Fruit fly (Drosophila melanogaster) whole organism: ENCODE data around the gene MBD-like.

Source experiments
- CG8478 ChIP-seq: fragments of >200 bp; optimal IDR thresholded peaks from 2 replicates; lab custom pipeline; 2018; ENCODE audit warnings: inconsistent platforms
- Dll ChIP-seq: fragments of >200 bp; optimal IDR thresholded peaks from 2 replicates; lab custom pipeline; 2017
- EcR ChIP-seq, 2 experiments: fragments of >200 bp; optimal IDR thresholded peaks; 2 replicates each; lab custom pipeline; 2017; ENCODE audit warnings: missing biosample characterization in 2 of 2, missing genetic modification characterization in 2 of 2, missing genetic modification reagents in 2 of 2
- pan ChIP-seq: fragments of >200 bp; optimal IDR thresholded peaks from 2 replicates; lab custom pipeline; 2017
- psq ChIP-seq: fragments of >200 bp; optimal IDR thresholded peaks from 2 replicates; lab custom pipeline; 2017
- usp ChIP-seq: fragments of >200 bp; optimal IDR thresholded peaks from 2 replicates; lab custom pipeline; 2017; ENCODE audit warnings: missing biosample characterization, missing genetic modification characterization, mixed read lengths

Gene MBD-like

DNA sequence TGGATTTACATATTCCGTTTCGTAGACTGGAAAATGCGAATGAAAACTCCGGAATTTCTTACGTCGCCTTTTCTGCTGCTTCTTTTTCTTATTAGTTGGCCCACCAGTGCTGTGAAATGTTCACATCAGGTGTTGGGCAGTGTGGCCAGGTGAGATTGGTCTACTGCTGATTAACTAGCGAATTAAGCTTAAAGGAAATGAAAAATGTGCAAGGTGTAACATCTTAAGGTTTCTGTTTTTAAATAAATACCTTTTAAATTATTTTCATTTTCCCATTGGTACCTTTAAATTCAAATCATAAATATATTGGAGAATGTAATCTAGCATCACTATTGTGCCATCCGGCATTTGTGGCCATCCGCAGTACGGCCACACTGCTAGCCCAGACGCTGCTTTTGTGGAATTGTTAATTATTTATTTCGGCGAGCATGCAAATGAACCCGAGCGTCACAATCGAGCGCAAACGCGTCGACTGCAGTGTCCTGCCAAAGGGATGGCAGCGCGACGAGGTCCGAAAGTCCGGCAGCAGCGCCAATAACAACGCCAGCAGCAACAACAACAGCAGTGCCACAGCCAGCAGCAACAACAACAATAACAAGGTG is at the start of gene MBD-like, which contains the start of gene AP-1mu:
TSS of gene MBD-like (plus strand) at position 348 of the 602 bp plus-strand sequence.
TSS of gene AP-1mu (minus strand) at position 113 of the 602 bp plus-strand sequence.
- TF ChIP-seq usp (GFP tag; lab: Kevin White, UChicago) (no peak), EcR (GFP tag; optimal IDR thresholded peaks at IDR 0.05; lab: Kevin White, UChicago) (no peak), Dll (lab: Kevin White, UChicago) (no peak), pan (lab: Kevin White, UChicago) (no peak), CG8478 (lab: Kevin White, UChicago) (no peak), psq (lab: Kevin White, UChicago) (no peak)

DNA sequence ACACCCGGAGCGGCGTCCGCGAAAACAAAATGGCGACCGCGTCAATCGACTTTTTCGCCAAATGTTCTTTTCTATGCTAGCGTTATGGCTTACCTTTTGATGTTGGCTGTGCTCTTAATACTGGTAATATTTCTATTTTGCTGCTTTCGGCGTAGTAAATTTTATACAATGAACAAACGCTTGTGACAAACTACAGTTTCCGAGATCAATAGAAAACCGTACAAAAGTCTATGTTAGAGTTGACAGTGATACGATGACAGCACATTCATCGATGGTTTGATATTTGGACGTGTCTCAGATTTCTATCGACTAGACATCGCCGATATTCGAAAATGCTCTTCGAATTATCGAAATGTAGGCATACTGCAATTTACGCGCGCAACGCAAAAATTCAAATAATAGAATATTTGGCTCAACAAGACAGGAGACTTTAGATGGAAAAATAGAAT is 49.5 kb upstream of the MBD-like start, which contains the start of gene rump:
TSS of gene rump (minus strand) at position 255 of the 449 bp plus-strand sequence.
- TF ChIP-seq psq (lab: Kevin White, UChicago) = no peak
- TF ChIP-seq Dll (lab: Kevin White, UChicago) = no peak
- no peak for TF ChIP-seq usp (GFP tag; lab: Kevin White, UChicago)
- TF ChIP-seq EcR (GFP tag; optimal IDR thresholded peaks at IDR 0.05; lab: Kevin White, UChicago) = no peak
- no peak for TF ChIP-seq pan (lab: Kevin White, UChicago)
- no peak for TF ChIP-seq CG8478 (lab: Kevin White, UChicago)

DNA sequence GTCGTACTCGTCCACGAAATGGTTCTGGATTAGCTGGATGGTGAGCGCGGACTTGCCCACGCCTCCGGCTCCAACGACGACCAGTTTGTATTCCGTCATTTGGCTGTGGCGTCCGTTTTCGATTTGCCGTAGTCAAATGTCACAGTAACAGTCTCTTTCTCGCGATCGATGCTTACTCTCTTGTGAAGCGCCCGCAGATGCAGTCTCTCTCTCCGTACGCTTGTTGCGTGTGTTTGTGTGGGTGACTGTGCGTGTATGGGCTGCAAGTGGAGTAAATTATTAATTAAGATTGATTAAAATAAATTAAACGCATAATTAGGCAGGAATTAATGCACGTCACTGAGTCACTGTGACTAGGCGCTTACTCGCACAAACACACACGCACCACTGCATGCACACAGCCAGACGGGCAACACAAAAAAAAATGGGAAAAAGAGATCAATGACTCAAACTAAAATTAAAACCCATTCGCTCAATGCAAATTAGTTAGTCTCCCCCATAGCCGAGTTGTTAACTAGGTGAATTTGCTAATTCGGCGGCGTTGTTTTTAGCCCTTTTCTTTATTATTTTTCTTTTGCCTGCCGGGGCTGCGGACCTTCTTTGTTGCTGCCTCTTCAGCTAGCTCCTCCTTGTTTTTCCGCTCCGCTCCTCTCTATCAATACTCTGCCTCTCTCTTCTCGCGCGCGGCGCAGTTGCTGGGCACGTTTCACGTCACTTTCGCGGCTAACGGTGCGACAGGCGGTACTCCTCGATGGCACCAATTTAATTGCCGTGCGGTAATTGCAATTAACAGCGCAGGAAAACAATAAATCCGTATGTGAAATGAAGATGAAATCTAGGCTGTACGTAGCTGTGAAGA is 47.1 kb upstream of the MBD-like start:
- TF ChIP-seq Dll (lab: Kevin White, UChicago) = peak; percentile 61
- peak in 1 of 2 experiments; percentile 12 for TF ChIP-seq EcR (GFP tag; optimal IDR thresholded peaks at IDR 0.05; lab: Kevin White, UChicago)
- no peak for TF ChIP-seq psq (lab: Kevin White, UChicago)
- no peak for TF ChIP-seq CG8478 (lab: Kevin White, UChicago)

DNA sequence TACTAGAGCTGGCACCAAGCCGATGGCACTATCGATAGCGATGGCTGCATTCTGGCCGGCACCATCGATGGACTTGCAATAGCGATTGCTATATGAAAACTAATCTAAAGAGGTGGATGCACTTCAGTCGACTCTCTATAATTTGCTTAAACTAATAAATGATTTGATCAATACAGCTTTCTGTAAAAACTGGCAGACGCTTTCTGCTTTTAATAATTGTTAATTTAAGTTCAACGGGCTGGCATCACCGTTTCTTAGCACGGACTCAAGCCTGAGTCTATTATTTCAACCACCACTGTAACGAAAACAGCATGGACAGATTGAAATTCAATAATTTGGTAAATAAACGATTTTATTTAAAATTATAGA is 46.5 kb upstream of the MBD-like start, which contains the start of the genes Ras85D and Rlb1:
TSS of gene Ras85D (minus strand) at position 16 of the 369 bp plus-strand sequence.
TSS of gene Rlb1 (plus strand) at position 276 of the 369 bp plus-strand sequence.
- TF ChIP-seq Dll (lab: Kevin White, UChicago) (no peak), psq (lab: Kevin White, UChicago) (no peak), CG8478 (lab: Kevin White, UChicago) (no peak), pan (lab: Kevin White, UChicago) (no peak), EcR (GFP tag; optimal IDR thresholded peaks at IDR 0.05; lab: Kevin White, UChicago) (no peak), usp (GFP tag; lab: Kevin White, UChicago) (no peak)

DNA sequence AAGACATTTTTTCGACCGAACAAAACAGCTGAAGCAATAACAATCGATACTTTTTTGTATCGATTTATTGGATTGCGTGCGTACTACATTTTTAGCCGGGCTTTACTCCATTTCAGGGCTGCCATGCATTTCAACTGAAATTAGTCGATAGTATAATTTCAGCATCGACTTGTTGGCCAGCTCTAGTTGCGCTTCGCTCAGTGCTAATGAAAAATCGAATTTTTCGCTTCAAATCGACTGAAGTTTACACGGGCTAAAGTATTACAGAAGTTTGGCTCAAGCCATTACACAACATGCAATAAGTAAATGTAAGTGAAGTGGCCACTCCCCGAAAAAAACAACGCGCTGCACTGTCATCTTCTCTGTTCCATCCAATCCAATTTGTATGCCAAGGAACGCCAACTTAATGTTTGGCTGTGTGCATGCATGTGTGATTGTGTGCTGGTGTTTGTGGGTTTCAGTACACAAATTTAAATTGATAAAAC is 43.7 kb upstream of the MBD-like start, which contains the start of the genes mRpL47, CG8176 and Kdm3:
TSS of gene mRpL47 (minus strand) at position 49 of the 485 bp plus-strand sequence.
TSS of gene CG8176 (plus strand) at position 148 of the 485 bp plus-strand sequence.
TSS of gene Kdm3 (plus strand) at position 148 of the 485 bp plus-strand sequence.
- TF ChIP-seq CG8478 (lab: Kevin White, UChicago) = no peak
- TF ChIP-seq usp (GFP tag; lab: Kevin White, UChicago) = no peak
- TF ChIP-seq EcR (GFP tag; optimal IDR thresholded peaks at IDR 0.05; lab: Kevin White, UChicago) = no peak
- TF ChIP-seq pan (lab: Kevin White, UChicago) = no peak
- TF ChIP-seq Dll (lab: Kevin White, UChicago) = no peak
- TF ChIP-seq psq (lab: Kevin White, UChicago) = no peak

DNA sequence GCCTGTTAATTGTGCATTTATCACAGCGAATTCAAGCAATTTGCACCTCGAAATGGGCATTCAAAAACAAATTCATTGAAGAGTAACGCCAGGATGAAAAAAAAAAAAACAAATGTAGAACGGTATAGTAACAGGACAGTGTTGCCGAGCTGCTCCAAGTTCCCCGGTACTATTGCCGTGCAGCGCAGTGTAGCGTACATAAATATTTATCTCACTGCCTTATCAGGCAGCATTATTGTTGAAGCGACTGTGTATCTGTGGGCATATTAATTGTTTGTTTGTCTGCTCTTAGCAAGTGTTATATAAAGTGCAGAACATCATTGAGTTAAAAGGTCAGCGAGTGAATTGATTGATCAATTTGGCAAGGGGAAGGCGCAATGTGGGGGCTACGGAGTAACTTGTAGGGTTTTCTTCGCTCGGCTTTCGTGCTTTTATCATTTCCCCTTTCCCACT is 43.1 kb upstream of the MBD-like start:
- TF ChIP-seq Dll (lab: Kevin White, UChicago) = no peak
- no peak for TF ChIP-seq usp (GFP tag; lab: Kevin White, UChicago)
- no peak for TF ChIP-seq EcR (GFP tag; optimal IDR thresholded peaks at IDR 0.05; lab: Kevin White, UChicago)
- no peak for TF ChIP-seq psq (lab: Kevin White, UChicago)
- TF ChIP-seq pan (lab: Kevin White, UChicago) = no peak

DNA sequence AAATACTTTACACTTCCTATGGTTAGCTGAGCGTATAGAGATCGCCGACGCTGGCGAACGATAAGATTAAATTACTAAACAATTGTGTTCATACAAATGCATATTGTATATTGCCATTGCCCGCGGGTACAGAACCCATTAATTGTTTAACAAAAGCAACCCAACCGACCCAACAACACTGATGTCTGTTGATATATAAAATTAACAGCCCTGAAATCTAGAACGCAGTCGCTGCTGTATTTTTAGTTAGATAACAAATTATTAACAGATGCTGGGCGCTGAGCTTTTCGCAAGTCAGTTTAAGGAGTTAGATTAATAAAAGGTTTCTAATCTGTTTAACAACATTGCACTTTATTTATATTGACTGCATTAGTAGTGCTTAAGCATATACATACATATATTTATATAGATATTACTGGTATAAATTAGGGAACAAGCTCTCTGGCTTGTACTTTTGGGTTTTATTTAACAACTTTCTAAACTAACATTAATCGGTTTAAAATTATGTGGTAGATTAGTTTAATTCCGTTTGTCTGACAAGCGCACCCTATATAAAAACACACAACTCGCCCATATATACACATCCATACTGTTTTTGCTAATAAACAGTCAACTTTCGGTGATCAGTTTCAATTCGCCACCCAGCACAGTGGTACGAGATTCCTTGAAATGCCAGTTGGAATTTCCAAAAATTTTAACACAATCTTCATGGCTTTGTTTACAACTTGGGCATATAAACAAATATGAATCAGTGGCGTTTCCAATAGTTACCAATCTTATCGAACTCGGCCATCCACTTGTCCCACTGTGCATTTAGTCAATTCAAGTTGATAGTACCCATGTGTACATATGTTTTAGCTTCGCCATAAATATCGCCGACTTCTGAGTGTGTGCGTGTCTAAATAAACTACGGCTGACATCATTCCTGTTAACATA is 31.4 kb upstream of the MBD-like start:
- no peak for TF ChIP-seq CG8478 (lab: Kevin White, UChicago)
- TF ChIP-seq EcR (GFP tag; optimal IDR thresholded peaks at IDR 0.05; lab: Kevin White, UChicago) = no peak
- TF ChIP-seq psq (lab: Kevin White, UChicago) = no peak
- TF ChIP-seq Dll (lab: Kevin White, UChicago) = no peak
- TF ChIP-seq pan (lab: Kevin White, UChicago) = no peak
- TF ChIP-seq usp (GFP tag; lab: Kevin White, UChicago) = no peak

DNA sequence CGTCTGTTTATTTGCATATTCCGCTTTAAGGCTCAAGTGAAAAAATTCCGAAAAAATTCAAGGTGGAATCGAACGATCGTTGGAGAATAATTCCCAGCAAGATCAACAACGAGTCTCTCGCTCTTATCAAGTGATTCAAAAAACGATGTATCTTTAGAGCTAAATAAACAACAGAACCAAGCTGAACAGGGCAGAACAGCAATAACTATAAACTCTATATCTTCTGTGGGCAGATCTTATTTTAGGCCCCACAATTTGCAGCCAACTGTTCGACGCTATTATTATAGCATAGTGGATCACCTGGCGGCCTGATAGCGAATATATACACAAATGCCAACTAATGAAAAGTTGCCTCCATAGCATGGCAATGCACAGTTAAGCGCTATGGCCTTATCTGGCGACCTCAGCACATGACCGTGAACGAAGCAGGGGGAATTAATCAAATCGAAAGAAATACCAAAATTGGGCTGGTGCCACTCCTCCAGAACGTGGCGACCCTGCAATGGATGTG is 30.1 kb upstream of the MBD-like start:
- TF ChIP-seq CG8478 (lab: Kevin White, UChicago) (no peak), pan (lab: Kevin White, UChicago) (no peak), Dll (lab: Kevin White, UChicago) (no peak), usp (GFP tag; lab: Kevin White, UChicago) (no peak), psq (lab: Kevin White, UChicago) (no peak), EcR (GFP tag; optimal IDR thresholded peaks at IDR 0.05; lab: Kevin White, UChicago) (no peak)

DNA sequence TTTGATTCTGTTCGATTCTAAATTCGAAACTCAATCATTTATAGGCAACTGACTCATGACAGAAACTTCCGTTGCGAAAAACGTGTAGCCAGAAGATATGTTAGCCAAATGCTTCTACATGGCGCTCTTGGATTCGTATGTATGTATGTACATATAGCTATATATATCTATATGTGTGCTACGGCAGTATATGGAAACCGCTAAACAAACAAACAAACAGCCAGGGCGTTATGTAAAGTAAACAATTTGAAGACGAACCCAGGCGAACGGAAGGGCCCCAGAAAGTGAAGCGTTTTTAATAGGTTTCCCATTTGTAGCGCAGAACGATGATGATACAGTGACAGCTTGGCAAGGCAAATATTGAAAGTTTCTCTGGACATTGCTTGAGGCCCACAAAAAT is 29.6 kb upstream of the MBD-like start:
- TF ChIP-seq CG8478 (lab: Kevin White, UChicago) = no peak
- no peak for TF ChIP-seq pan (lab: Kevin White, UChicago)
- no peak for TF ChIP-seq usp (GFP tag; lab: Kevin White, UChicago)
- TF ChIP-seq EcR (GFP tag; optimal IDR thresholded peaks at IDR 0.05; lab: Kevin White, UChicago) = no peak
- TF ChIP-seq psq (lab: Kevin White, UChicago) = no peak
- TF ChIP-seq Dll (lab: Kevin White, UChicago) = no peak
